Fruit fly (Drosophila melanogaster) whole organism, prepupa: ENCODE measurements around the gene PIG-K.

Source experiments
- CG11762 ChIP-seq: fragments of 200-800 bp; sonication (Bioruptor generic); optimal IDR thresholded peaks from 3 replicates; lab custom pipeline; 2016; ENCODE audit warnings: missing biosample characterization, missing genetic modification characterization; ENCODE audit not compliant: insufficient read depth
- CG15336 ChIP-seq: fragments of 200-800 bp; sonication (Bioruptor generic); IDR thresholded peaks from 2 replicates; pipeline ENCODE4 v1.3.6; 2022; ENCODE audit warnings: missing biosample characterization, missing genetic modification characterization
- Hr4 ChIP-seq: fragments of 200-800 bp; sonication (Bioruptor generic); optimal IDR thresholded peaks from 3 replicates; lab custom pipeline; 2016; ENCODE audit warnings: missing biosample characterization, missing genetic modification characterization
- Met ChIP-seq: fragments of 200-800 bp; sonication (Bioruptor generic); optimal IDR thresholded peaks from 3 replicates; lab custom pipeline; 2016; ENCODE audit warnings: missing biosample characterization, missing genetic modification characterization
- dsx ChIP-seq: fragments of 200-800 bp; optimal IDR thresholded peaks from 3 replicates; lab custom pipeline; 2019; ENCODE audit warnings: missing biosample characterization, mild to moderate bottlenecking, missing genetic modification characterization, moderate library complexity; ENCODE audit not compliant: poor library complexity, severe bottlenecking
- fd59A ChIP-seq: fragments of 200-800 bp; sonication (Bioruptor generic); optimal IDR thresholded peaks from 2 replicates; lab custom pipeline; 2017; ENCODE audit warnings: missing biosample characterization, mild to moderate bottlenecking, missing genetic modification characterization, missing genetic modification reagents
- lz ChIP-seq: fragments of 200-800 bp; sonication (Bioruptor generic); optimal IDR thresholded peaks from 3 replicates; lab custom pipeline; 2016; ENCODE audit warnings: missing biosample characterization, missing genetic modification characterization
- salr ChIP-seq, 2 experiments: fragments of 200-800 bp; sonication (Bioruptor generic); optimal IDR thresholded peaks; 3 replicates each; lab custom pipeline; 2016 to 2018; ENCODE audit warnings: missing biosample characterization in 2 of 2, missing genetic modification characterization in 2 of 2, mild to moderate bottlenecking in 1 of 2
- topi ChIP-seq: fragments of 200-800 bp; sonication (Bioruptor generic); optimal IDR thresholded peaks from 3 replicates; lab custom pipeline; 2016; ENCODE audit warnings: missing biosample characterization, missing genetic modification characterization
- vri ChIP-seq: fragments of 200-800 bp; sonication (Bioruptor generic); optimal IDR thresholded peaks from 3 replicates; lab custom pipeline; 2016; ENCODE audit warnings: missing biosample characterization, mild to moderate bottlenecking, missing genetic modification characterization

DNA sequence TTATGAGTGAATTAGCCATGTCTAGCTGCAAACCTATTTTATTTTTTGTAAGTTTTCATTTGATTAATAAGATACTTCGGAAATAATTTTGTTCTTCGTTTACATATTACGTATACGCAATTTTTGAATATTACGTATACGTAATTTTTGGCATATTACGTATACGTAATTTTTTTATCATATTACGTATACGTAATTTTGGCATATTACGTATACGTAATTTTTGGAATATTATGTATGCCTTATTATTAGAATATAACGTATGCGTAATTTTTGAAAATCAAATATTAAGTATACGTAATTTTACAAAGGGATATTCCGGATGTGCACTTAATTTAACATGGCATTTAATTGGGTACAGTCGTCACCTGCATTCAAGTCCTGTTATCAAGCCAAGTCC, 41.0 kb downstream of the PIG-K start:
- TF ChIP-seq fd59A: no peak
- TF ChIP-seq salr (GFP tag; optimal IDR thresholded peaks at IDR 0.05; lab: Kevin White, UChicago): no peak
- TF ChIP-seq CG15336 (GFP tag; lab: Robert Waterston, UW): no peak
- TF ChIP-seq CG11762 (GFP tag; lab: Kevin White, UChicago): no peak
- TF ChIP-seq topi (GFP tag; lab: Kevin White, UChicago): no peak
- no peak for TF ChIP-seq Met (GFP tag; lab: Kevin White, UChicago)
- no peak for TF ChIP-seq Hr4
- TF ChIP-seq vri (GFP tag; lab: Kevin White, UChicago): no peak
- TF ChIP-seq lz: no peak
- TF ChIP-seq dsx (GFP tag; lab: Kevin White, UChicago): no peak
